Fruit fly (Drosophila melanogaster) whole organism, embryonic: Measurements from ENCODE around the gene CG6481.

Experiments
- CG12071 ChIP-seq: fragments of 200-800 bp; sonication (Bioruptor generic); optimal IDR thresholded peaks from 3 replicates; lab custom pipeline; 2018; ENCODE audit warnings: missing biosample characterization, mild to moderate bottlenecking, missing genetic modification characterization
- CG2889 ChIP-seq: fragments of 200-800 bp; sonication (Bioruptor generic); IDR thresholded peaks from 3 replicates; pipeline ENCODE4 v1.3.6; 2022; ENCODE audit warnings: missing biosample characterization, missing genetic modification characterization
- CG8478 ChIP-seq: fragments of >200 bp; optimal IDR thresholded peaks from 2 replicates; lab custom pipeline; 2018
- Mrtf ChIP-seq: fragments of 200-800 bp; sonication (Bioruptor generic); IDR thresholded peaks from 3 replicates; pipeline ENCODE4 v1.3.6; 2022; ENCODE audit warnings: missing biosample characterization, missing genetic modification characterization
- ato ChIP-seq: fragments of 200-800 bp; sonication (Bioruptor generic); IDR thresholded peaks from 2 replicates; pipeline ENCODE4 v1.3.6; 2022; ENCODE audit warnings: missing biosample characterization, missing genetic modification characterization; ENCODE audit not compliant: partially characterized antibody
- pzg ChIP-seq: fragments of 200-800 bp; sonication (Bioruptor generic); optimal IDR thresholded peaks from 3 replicates; lab custom pipeline; 2018; ENCODE audit warnings: missing biosample characterization, mild to moderate bottlenecking, missing genetic modification characterization, moderate library complexity

- no peak for TF ChIP-seq Mrtf
- TF ChIP-seq CG12071 (GFP tag; lab: Kevin White, UChicago), result no peak
- TF ChIP-seq CG2889 (GFP tag; lab: Robert Waterston, UW), result no peak
- TF ChIP-seq ato (GFP tag; lab: Robert Waterston, UW), result no peak
- no peak for TF ChIP-seq pzg (GFP tag; lab: Kevin White, UChicago)
- TF ChIP-seq CG8478 (lab: Kevin White, UChicago), result no peak
Observed at dm6 chrX:18538204-18538864, 16.1 kb upstream of the CG6481 start.
